Worm (Caenorhabditis elegans) whole organism, mixed stage, embryonic: ENCODE measurements around the gene C40A11.2.

Source experiments
- ceh-39 ChIP-seq: fragments of 150-350 bp; optimal IDR thresholded peaks from 2 replicates; lab custom pipeline; 2014; ENCODE audit warnings: missing biosample characterization, missing genetic modification characterization
- cnd-1 ChIP-seq: fragments of 200-800 bp; sonication (Bioruptor generic); optimal IDR thresholded peaks from 2 replicates; lab custom pipeline; 2018; ENCODE audit warnings: mild to moderate bottlenecking, missing genetic modification characterization, missing compliant biosample characterization
- elt-3 ChIP-seq: fragments of 150-350 bp; optimal IDR thresholded peaks from 2 replicates; lab custom pipeline; 2014; ENCODE audit warnings: missing biosample characterization, missing genetic modification characterization
- lsy-2 ChIP-seq: fragments of 150-350 bp; optimal IDR thresholded peaks from 2 replicates; lab custom pipeline; 2014; ENCODE audit warnings: missing biosample characterization, missing genetic modification characterization
- mep-1 ChIP-seq: fragments of 150-350 bp; optimal IDR thresholded peaks from 2 replicates; lab custom pipeline; 2017; ENCODE audit warnings: missing biosample characterization, missing genetic modification reagents, missing genetic modification characterization, inconsistent platforms

DNA sequence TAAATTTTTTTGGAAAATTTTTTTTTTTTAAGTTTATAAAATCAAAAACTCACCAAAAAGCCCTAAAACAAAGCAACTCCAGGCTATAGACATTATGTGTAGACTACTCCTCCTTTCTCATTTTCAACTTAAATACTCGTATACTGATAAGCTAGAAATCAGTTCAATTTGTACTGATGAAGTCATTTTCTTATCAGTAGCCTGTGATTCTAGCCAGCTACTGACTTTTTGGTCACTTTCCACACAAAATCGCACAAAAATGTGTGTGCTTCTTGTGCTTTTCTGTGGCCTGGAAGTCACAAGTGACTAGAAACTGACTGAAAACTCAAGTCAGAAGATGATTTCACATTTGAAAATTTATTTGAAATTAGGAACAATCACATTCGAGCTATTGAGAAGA is 39.6 kb downstream of the C40A11.2 start, which contains the start of gene gba-2:
- TF ChIP-seq lsy-2 (tag; lab: Kevin White, UChicago), result no peak
- no peak for TF ChIP-seq mep-1 (tag; lab: Kevin White, UChicago)
- TF ChIP-seq elt-3 (tag; lab: Kevin White, UChicago), result no peak
- no peak for TF ChIP-seq cnd-1
- no peak for TF ChIP-seq ceh-39 (tag; lab: Kevin White, UChicago)
